Worm (Caenorhabditis elegans): ENCODE measurements around the gene F43G6.7.

F43G6.7 gene

ce11 chrII:11839116-11839515 is 28.5 kb downstream of the F43G6.7 start:
- TF ChIP-seq egl-5 (tag; optimal IDR thresholded peaks at IDR 0.05): no peak
- TF ChIP-seq fos-1 (tag; optimal IDR thresholded peaks at IDR 0.05): no peak
- TF ChIP-seq nhr-237 (tag; optimal IDR thresholded peaks at IDR 0.05): no peak
- peak; percentile 17 for TF ChIP-seq nhr-43 (tag; optimal IDR thresholded peaks at IDR 0.05; ENCODE audit: poor library complexity, severe bottlenecking)
- TF ChIP-seq pqm-1 (tag; optimal IDR thresholded peaks at IDR 0.05): no peak
- peak; percentile 4 for TF ChIP-seq nhr-25 (tag; optimal IDR thresholded peaks at IDR 0.05)
- no peak for TF ChIP-seq hmg-11 (tag; optimal IDR thresholded peaks at IDR 0.05)
- TF ChIP-seq tbx-2 (tag; optimal IDR thresholded peaks at IDR 0.05): no peak
- TF ChIP-seq ceh-9 (tag; optimal IDR thresholded peaks at IDR 0.05): no peak
- no peak for TF ChIP-seq unc-62 (GFP tag; optimal IDR thresholded peaks at IDR 0.05)

- no peak for TF ChIP-seq zag-1 (tag; optimal IDR thresholded peaks at IDR 0.05)
- TF ChIP-seq snpc-4 (tag; optimal IDR thresholded peaks at IDR 0.05): peak; percentile 67
- TF ChIP-seq nhr-23 (tag; optimal IDR thresholded peaks at IDR 0.05): peak; percentile 26
- peak; percentile 29 for TF ChIP-seq nhr-43 (tag; optimal IDR thresholded peaks at IDR 0.05; ENCODE audit: poor library complexity, severe bottlenecking)
- peak; percentile 40 for TF ChIP-seq nhr-25 (tag; optimal IDR thresholded peaks at IDR 0.05)
These were observed 31.1 kb downstream of the F43G6.7 start for ce11 chrII:11841653-11842052.

ce11 chrII:11842317-11842716 is 31.7 kb downstream of the F43G6.7 start, which contains the start of gene T27D12.1:
Gene T27D12.1 (plus strand): TSS chrII:11842617.
- TF ChIP-seq ceh-28 (tag; optimal IDR thresholded peaks at IDR 0.05): no peak
- no peak for TF ChIP-seq nhr-23 (tag; optimal IDR thresholded peaks at IDR 0.05)
- TF ChIP-seq R02D3.7 (tag; optimal IDR thresholded peaks at IDR 0.05): no peak
- TF ChIP-seq nhr-43 (tag; optimal IDR thresholded peaks at IDR 0.05; ENCODE audit: poor library complexity, severe bottlenecking): peak; percentile 9

- TF ChIP-seq nfya-1 (tag; optimal IDR thresholded peaks at IDR 0.05; ENCODE audit: insufficient read depth): no peak
- no peak for TF ChIP-seq ZK546.5 (tag; optimal IDR thresholded peaks at IDR 0.05)
- no peak for TF ChIP-seq elt-2 (tag; optimal IDR thresholded peaks at IDR 0.05)
- peak; percentile 33 for TF ChIP-seq ama-1 (optimal IDR thresholded peaks at IDR 0.05)
- TF ChIP-seq pha-4 (tag; optimal IDR thresholded peaks at IDR 0.05): no peak
These were observed 32.2 kb downstream of the F43G6.7 start for ce11 chrII:11842766-11843165.

- peak in 1 of 3 experiments; percentile 24 for TF ChIP-seq elt-3 (tag; optimal IDR thresholded peaks at IDR 0.05)
- TF ChIP-seq aly-2 (tag; optimal IDR thresholded peaks at IDR 0.05): no peak
- TF ChIP-seq ama-1 (optimal IDR thresholded peaks at IDR 0.05): peak; percentile 21
- TF ChIP-seq unc-39 (tag; optimal IDR thresholded peaks at IDR 0.05): no peak
- TF ChIP-seq ceh-9 (tag; optimal IDR thresholded peaks at IDR 0.05): no peak
- peak; percentile 12 for TF ChIP-seq nhr-25 (tag; optimal IDR thresholded peaks at IDR 0.05)
- no peak for TF ChIP-seq daf-12 (tag; optimal IDR thresholded peaks at IDR 0.05)
- no peak for TF ChIP-seq nfya-1 (tag; optimal IDR thresholded peaks at IDR 0.05; ENCODE audit: insufficient read depth)
- TF ChIP-seq nhr-237 (tag; optimal IDR thresholded peaks at IDR 0.05): no peak
- TF ChIP-seq mml-1 (tag; optimal IDR thresholded peaks at IDR 0.05): no peak
- peak; percentile 48 for TF ChIP-seq nhr-23 (tag; optimal IDR thresholded peaks at IDR 0.05)
These were observed 32.9 kb downstream of the F43G6.7 start for ce11 chrII:11843441-11843840.

ce11 chrII:11844072-11844471 is 33.5 kb downstream of the F43G6.7 start:
- TF ChIP-seq nhr-43 (tag; optimal IDR thresholded peaks at IDR 0.05; ENCODE audit: poor library complexity, severe bottlenecking) (peak; percentile 5), pqm-1 (tag; optimal IDR thresholded peaks at IDR 0.05) (no peak), ama-1 (optimal IDR thresholded peaks at IDR 0.05) (peak; percentile 93)

- TF ChIP-seq sea-2 (GFP tag; optimal IDR thresholded peaks at IDR 0.05) (no peak), unc-39 (tag; optimal IDR thresholded peaks at IDR 0.05) (no peak), lin-15B (tag; optimal IDR thresholded peaks at IDR 0.05) (no peak), eor-1 (tag; optimal IDR thresholded peaks at IDR 0.05) (no peak)
These were observed 34.4 kb downstream of the F43G6.7 start for ce11 chrII:11844984-11845383.

Data from whole organism, L3 larva.